Fruit fly (Drosophila melanogaster) whole organism, embryonic: Measurements from ENCODE around the gene CG2059.

Experiments
- Ada2b ChIP-seq: fragments of 200-800 bp; sonication (Bioruptor generic); IDR thresholded peaks from 2 replicates; pipeline ENCODE4 v1.3.6; 2022; ENCODE audit warnings: missing biosample characterization, missing genetic modification characterization
- Asciz ChIP-seq: fragments of 200-800 bp; sonication (Bioruptor generic); optimal IDR thresholded peaks from 2 replicates; lab custom pipeline; 2017; ENCODE audit warnings: missing biosample characterization, mild to moderate bottlenecking, missing genetic modification characterization, missing genetic modification reagents
- CG10543 ChIP-seq: fragments of 200-800 bp; sonication (Bioruptor generic); optimal IDR thresholded peaks from 3 replicates; lab custom pipeline; 2017; ENCODE audit warnings: missing biosample characterization, mild to moderate bottlenecking, missing genetic modification characterization, moderate library complexity
- CG15514 ChIP-seq: fragments of 200-800 bp; sonication (Bioruptor generic); optimal IDR thresholded peaks from 3 replicates; lab custom pipeline; 2017; ENCODE audit warnings: missing biosample characterization, missing genetic modification characterization, mild to moderate bottlenecking, moderate library complexity, missing genetic modification reagents
- CG2889 ChIP-seq: fragments of 200-800 bp; sonication (Bioruptor generic); IDR thresholded peaks from 3 replicates; pipeline ENCODE4 v1.3.6; 2022; ENCODE audit warnings: missing biosample characterization, missing genetic modification characterization
- CG31224 ChIP-seq: fragments of 200-800 bp; sonication (Bioruptor generic); IDR thresholded peaks from 2 replicates; pipeline ENCODE4 v1.3.6; 2022; ENCODE audit warnings: missing biosample characterization, missing genetic modification characterization
- CG3163 ChIP-seq: fragments of 200-800 bp; sonication (Bioruptor generic); optimal IDR thresholded peaks from 3 replicates; lab custom pipeline; 2016; ENCODE audit warnings: missing biosample characterization, missing genetic modification characterization
- CG3407 ChIP-seq: fragments of 200-800 bp; sonication (Bioruptor generic); optimal IDR thresholded peaks from 2 replicates; lab custom pipeline; 2018; ENCODE audit warnings: missing biosample characterization, mild to moderate bottlenecking, missing genetic modification characterization
- CG4854 ChIP-seq: fragments of 200-800 bp; sonication (Bioruptor generic); optimal IDR thresholded peaks from 2 replicates; lab custom pipeline; 2016; ENCODE audit warnings: missing biosample characterization, missing genetic modification characterization, inconsistent platforms
- CG5953 ChIP-seq: fragments of 200-800 bp; sonication (Bioruptor generic); IDR thresholded peaks from 2 replicates; pipeline ENCODE4 v1.3.6; 2022; ENCODE audit warnings: missing biosample characterization, missing genetic modification characterization
- CG6654 ChIP-seq: fragments of 200-800 bp; sonication (Bioruptor generic); optimal IDR thresholded peaks from 2 replicates; lab custom pipeline; 2017; ENCODE audit warnings: missing biosample characterization, mild to moderate bottlenecking, missing genetic modification characterization
- CG6813 ChIP-seq: fragments of 200-800 bp; sonication (Bioruptor generic); optimal IDR thresholded peaks from 2 replicates; lab custom pipeline; 2017; ENCODE audit warnings: missing biosample characterization, missing genetic modification characterization, mild to moderate bottlenecking, moderate library complexity, missing genetic modification reagents
- CG7928 ChIP-seq: fragments of 200-800 bp; sonication (Bioruptor generic); optimal IDR thresholded peaks from 2 replicates; lab custom pipeline; 2017; ENCODE audit warnings: missing biosample characterization, mild to moderate bottlenecking, missing genetic modification characterization
- CG8478 ChIP-seq: fragments of >200 bp; optimal IDR thresholded peaks from 2 replicates; lab custom pipeline; 2018
- CG9932 ChIP-seq: fragments of 200-800 bp; sonication (Bioruptor generic); IDR thresholded peaks from 2 replicates; pipeline ENCODE4 v1.3.6; 2022; ENCODE audit warnings: missing biosample characterization, missing genetic modification characterization
- CTCF ChIP-seq: fragments of 200-800 bp; sonication (Bioruptor generic); optimal IDR thresholded peaks from 2 replicates; lab custom pipeline; 2017; ENCODE audit warnings: missing biosample characterization, mild to moderate bottlenecking, missing genetic modification characterization, moderate library complexity
- CkIIα-i1 ChIP-seq: fragments of 200-800 bp; sonication (Bioruptor generic); IDR thresholded peaks from 2 replicates; pipeline ENCODE4 v1.3.6; 2022; ENCODE audit warnings: missing biosample characterization, missing genetic modification characterization
- D19A ChIP-seq: fragments of 200-800 bp; optimal IDR thresholded peaks from 3 replicates; lab custom pipeline; 2019; ENCODE audit warnings: missing biosample characterization, mild to moderate bottlenecking, missing genetic modification characterization, moderate library complexity
- Dll ChIP-seq: fragments of 200-800 bp; sonication (Bioruptor generic); IDR thresholded peaks from 4 replicates; pipeline ENCODE4 v1.3.6; 2022; ENCODE audit warnings: missing biosample characterization, missing genetic modification characterization; ENCODE audit not compliant: partially characterized antibody
- Eip74EF ChIP-seq, 2 experiments: fragments of 200-800 bp in 1 of 2; fragments of >200 bp in 1 of 2; sonication (Bioruptor generic) in 1 of 2; optimal IDR thresholded peaks; 2 replicates each; lab custom pipeline; 2017 to 2019; ENCODE audit warnings: missing biosample characterization in 2 of 2, missing genetic modification characterization in 2 of 2, mild to moderate bottlenecking in 1 of 2, moderate library complexity in 1 of 2
- Gug ChIP-seq: fragments of 200-800 bp; sonication (Bioruptor generic); IDR thresholded peaks from 4 replicates; pipeline ENCODE4 v1.3.6; 2022; ENCODE audit warnings: missing biosample characterization, missing genetic modification characterization
- Jarid2 ChIP-seq: fragments of 200-800 bp; sonication (Bioruptor generic); optimal IDR thresholded peaks from 3 replicates; lab custom pipeline; 2017; ENCODE audit warnings: mild to moderate bottlenecking, missing biosample characterization, missing genetic modification reagents, missing genetic modification characterization
- Med ChIP-seq: fragments of 200-800 bp; sonication (Bioruptor generic); peaks from one replicate; lab custom pipeline; 2016; ENCODE audit warnings: missing biosample characterization, missing genetic modification characterization, mild to moderate bottlenecking, inconsistent platforms, moderate library complexity
- Optix ChIP-seq: fragments of 200-800 bp; sonication (Bioruptor generic); IDR thresholded peaks from 3 replicates; pipeline ENCODE4 v1.3.6; 2022; ENCODE audit warnings: missing biosample characterization, missing genetic modification characterization
- Ptx1 ChIP-seq: fragments of 200-800 bp; sonication (Bioruptor generic); IDR thresholded peaks from 2 replicates; pipeline ENCODE4 v1.3.6; 2022; ENCODE audit warnings: missing biosample characterization, missing genetic modification characterization
- Spps ChIP-seq: fragments of 200-800 bp; sonication (Bioruptor generic); optimal IDR thresholded peaks from 2 replicates; lab custom pipeline; 2018; ENCODE audit warnings: missing biosample characterization, mild to moderate bottlenecking, missing genetic modification characterization
- Trl ChIP-seq, 3 experiments: fragments of >200 bp in 2 of 3; fragments of 200-800 bp in 1 of 3; sonication (Bioruptor generic) in 1 of 3; optimal IDR thresholded peaks; 2 replicates in 1 of 3; 3 replicates in 2 of 3; lab custom pipeline; 2016 to 2017; ENCODE audit warnings: missing biosample characterization in 1 of 3, missing genetic modification characterization in 1 of 3
- bsh ChIP-seq, 2 experiments: fragments of 200-800 bp; sonication (Bioruptor generic); optimal IDR thresholded peaks; 2 replicates each; lab custom pipeline; 2017 to 2018; ENCODE audit warnings: mild to moderate bottlenecking in 2 of 2, missing biosample characterization in 2 of 2, missing genetic modification characterization in 2 of 2, moderate library complexity in 1 of 2
- cg ChIP-seq: fragments of 200-800 bp; sonication (Bioruptor generic); optimal IDR thresholded peaks from 3 replicates; lab custom pipeline; 2019; ENCODE audit warnings: missing biosample characterization, mild to moderate bottlenecking, missing genetic modification characterization, moderate library complexity
- chn ChIP-seq: fragments of 200-800 bp; sonication (Bioruptor generic); optimal IDR thresholded peaks from 2 replicates; lab custom pipeline; 2016; ENCODE audit warnings: missing biosample characterization, missing genetic modification characterization
- dan ChIP-seq: fragments of 200-800 bp; sonication (Bioruptor generic); IDR thresholded peaks from 2 replicates; pipeline ENCODE4 v1.3.6; 2022; ENCODE audit warnings: missing biosample characterization, missing genetic modification characterization
- dmrt11E ChIP-seq: fragments of 200-800 bp; sonication (Bioruptor generic); optimal IDR thresholded peaks from 3 replicates; lab custom pipeline; 2018; ENCODE audit warnings: missing biosample characterization, mild to moderate bottlenecking, missing genetic modification characterization, moderate library complexity
- ems ChIP-seq: fragments of 200-800 bp; sonication (Bioruptor generic); optimal IDR thresholded peaks from 3 replicates; lab custom pipeline; 2016; ENCODE audit warnings: missing biosample characterization, missing genetic modification characterization
- esg ChIP-seq: fragments of 200-800 bp; sonication (Bioruptor generic); conservative IDR thresholded peaks from 2 replicates; pipeline ENCODE4 v1.3.6; 2022; ENCODE audit warnings: missing biosample characterization, missing genetic modification characterization
- gcm2 ChIP-seq: fragments of 200-800 bp; sonication (Bioruptor generic); optimal IDR thresholded peaks from 2 replicates; lab custom pipeline; 2016; ENCODE audit warnings: missing biosample characterization, missing genetic modification characterization
- gem ChIP-seq: fragments of 200-800 bp; sonication (Bioruptor generic); optimal IDR thresholded peaks from 2 replicates; lab custom pipeline; 2019; ENCODE audit warnings: missing biosample characterization, mild to moderate bottlenecking, missing genetic modification characterization, moderate library complexity
- ham ChIP-seq: fragments of 200-800 bp; sonication (Bioruptor generic); IDR thresholded peaks from 2 replicates; pipeline ENCODE4 v1.3.6; 2022; ENCODE audit warnings: missing biosample characterization, missing genetic modification characterization
- kay ChIP-seq: fragments of 200-800 bp; sonication (Bioruptor generic); optimal IDR thresholded peaks from 2 replicates; lab custom pipeline; 2016; ENCODE audit warnings: missing biosample characterization, missing genetic modification characterization
- kni ChIP-seq: fragments of 200-800 bp; sonication (Bioruptor generic); optimal IDR thresholded peaks from 3 replicates; lab custom pipeline; 2017; ENCODE audit warnings: mild to moderate bottlenecking, missing biosample characterization, missing genetic modification reagents, missing genetic modification characterization
- odd ChIP-seq: fragments of 200-800 bp; sonication (Bioruptor generic); optimal IDR thresholded peaks from 2 replicates; lab custom pipeline; 2017; ENCODE audit warnings: missing biosample characterization, mild to moderate bottlenecking, missing genetic modification characterization
- pros ChIP-seq: fragments of 200-800 bp; sonication (Bioruptor generic); optimal IDR thresholded peaks from 3 replicates; lab custom pipeline; 2019; ENCODE audit warnings: missing biosample characterization, mild to moderate bottlenecking, missing genetic modification characterization, moderate library complexity
- psq ChIP-seq: fragments of 200-800 bp; sonication (Bioruptor generic); optimal IDR thresholded peaks from 2 replicates; lab custom pipeline; 2017; ENCODE audit warnings: missing biosample characterization, missing genetic modification characterization
- row ChIP-seq: fragments of 200-800 bp; sonication (Bioruptor generic); IDR thresholded peaks from 3 replicates; pipeline ENCODE4 v1.3.6; 2022; ENCODE audit warnings: missing biosample characterization, missing genetic modification characterization
- run ChIP-seq: fragments of 200-800 bp; sonication (Bioruptor generic); optimal IDR thresholded peaks from 3 replicates; lab custom pipeline; 2018; ENCODE audit warnings: missing biosample characterization, mild to moderate bottlenecking, missing genetic modification characterization
- sc ChIP-seq, 3 experiments: fragments of >200 bp in 2 of 3; fragments of 200-800 bp in 1 of 3; sonication (Bioruptor generic) in 1 of 3; optimal IDR thresholded peaks; 2 replicates in 2 of 3; 3 replicates in 1 of 3; lab custom pipeline; 2017; ENCODE audit warnings: mild to moderate bottlenecking in 1 of 3, missing biosample characterization in 1 of 3, missing genetic modification characterization in 1 of 3, missing genetic modification reagents in 1 of 3
- sd ChIP-seq: fragments of 200-800 bp; sonication (Bioruptor generic); optimal IDR thresholded peaks from 3 replicates; lab custom pipeline; 2018; ENCODE audit warnings: missing biosample characterization, mild to moderate bottlenecking, missing genetic modification characterization, moderate library complexity
- sens ChIP-seq: fragments of 200-800 bp; sonication (Bioruptor generic); peaks from one replicate; lab custom pipeline; 2016; ENCODE audit warnings: missing biosample characterization, missing genetic modification characterization
- so ChIP-seq: fragments of 200-800 bp; sonication (Bioruptor generic); IDR thresholded peaks from 3 replicates; pipeline ENCODE4 v1.3.6; 2022; ENCODE audit warnings: missing biosample characterization, missing genetic modification characterization
- trem ChIP-seq: fragments of 200-800 bp; optimal IDR thresholded peaks from 3 replicates; lab custom pipeline; 2019; ENCODE audit warnings: missing biosample characterization, mild to moderate bottlenecking, missing genetic modification characterization, moderate library complexity
- zfh1 ChIP-seq: fragments of 200-800 bp; sonication (Bioruptor generic); IDR thresholded peaks from 3 replicates; pipeline ENCODE4 v1.3.6; 2022; ENCODE audit warnings: missing biosample characterization, missing genetic modification characterization

CG2059 gene

DNA sequence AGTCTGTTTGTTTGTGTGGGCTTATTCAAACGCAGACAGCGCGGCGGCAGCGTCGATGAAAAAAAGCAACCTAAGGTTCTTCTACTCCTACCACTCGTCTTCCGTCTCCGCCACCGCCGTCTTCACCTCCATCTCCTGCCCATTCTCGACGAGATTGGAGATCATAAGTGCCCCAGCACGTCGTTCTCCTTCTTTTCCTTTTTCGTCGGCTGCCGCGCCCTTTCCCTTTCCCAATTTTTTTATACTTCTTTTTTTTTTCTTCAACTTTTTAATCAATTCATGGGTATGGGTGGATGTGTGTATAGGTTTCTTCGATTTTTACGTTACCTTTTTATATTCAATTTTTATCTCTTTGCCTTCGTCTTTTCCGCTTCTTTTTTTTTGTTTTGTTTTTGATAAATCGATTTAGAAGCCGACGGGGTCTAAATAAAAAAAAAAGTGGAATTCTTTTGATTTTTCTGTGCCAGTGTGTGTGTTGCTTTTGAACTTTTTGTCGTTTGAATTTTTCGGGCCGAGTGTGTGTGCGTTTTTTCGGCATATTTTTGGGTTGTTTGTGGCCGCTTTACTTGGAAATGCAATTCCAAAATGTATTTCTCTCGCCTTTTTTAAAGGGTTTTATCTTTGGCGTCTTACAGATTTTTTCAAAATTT is 18.8 kb downstream of the CG2059 start (continued):
- TF ChIP-seq chn (GFP tag; lab: Kevin White, UChicago) (no peak), CG3407 (no peak), kay (GFP tag; lab: Kevin White, UChicago) (no peak), CG9932 (GFP tag; lab: Robert Waterston, UW) (no peak), Jarid2 (no peak), cg (GFP tag; lab: Kevin White, UChicago) (peak; percentile 51), Spps (tag; lab: Kevin White, UChicago) (no peak), CG3163 (no peak), Asciz (GFP tag; lab: Kevin White, UChicago) (no peak), CTCF (GFP tag; lab: Kevin White, UChicago) (no peak), kni (peak; percentile 87), esg (GFP tag; lab: Robert Waterston, UW) (no peak), CG7928 (GFP tag; lab: Kevin White, UChicago) (no peak), CkIIα-i1 (GFP tag; lab: Robert Waterston, UW) (no peak), so (GFP tag; lab: Robert Waterston, UW) (no peak), Optix (GFP tag; lab: Robert Waterston, UW) (no peak), run (tag; lab: Kevin White, UChicago) (no peak), psq (no peak), pros (GFP tag; lab: Kevin White, UChicago) (peak; percentile 96), gcm2 (GFP tag; lab: Kevin White, UChicago) (no peak), CG6654 (GFP tag; lab: Kevin White, UChicago) (no peak), CG31224 (no peak), Med (GFP tag; lab: Kevin White, UChicago) (peak; percentile 66), ems (no peak), gem (tag; lab: Kevin White, UChicago) (peak; percentile 38), zfh1 (GFP tag; lab: Robert Waterston, UW) (no peak), Ptx1 (GFP tag; lab: Robert Waterston, UW) (no peak), Trl (optimal IDR thresholded peaks at IDR 0.05; lab: Kevin White, UChicago) (no peak), Trl (GFP tag; optimal IDR thresholded peaks at IDR 0.05; lab: Kevin White, UChicago) (no peak), CG6813 (no peak), Gug (GFP tag; lab: Robert Waterston, UW) (no peak), CG10543 (GFP tag; lab: Kevin White, UChicago) (peak; percentile 27), trem (no peak), CG4854 (no peak), CG15514 (no peak), dan (GFP tag; lab: Robert Waterston, UW) (no peak), Dll (GFP tag; lab: Robert Waterston, UW) (no peak), Ada2b (GFP tag; lab: Robert Waterston, UW) (no peak), CG2889 (GFP tag; lab: Robert Waterston, UW) (no peak), row (GFP tag; lab: Robert Waterston, UW) (0 out of 3 replicates have a peak, but pooled peaks have one; percentile 8), CG5953 (no peak), odd (no peak), sd (tag; lab: Kevin White, UChicago) (peak; percentile 72), dmrt11E (tag; lab: Kevin White, UChicago) (peak; percentile 19), sens (peak; percentile 53), Eip74EF (GFP tag; optimal IDR thresholded peaks at IDR 0.05; lab: Kevin White, UChicago) (no peak), bsh (GFP tag; optimal IDR thresholded peaks at IDR 0.05; lab: Kevin White, UChicago) (peak in 1 of 2 experiments; percentile 58), CG8478 (no peak), D19A (tag; lab: Kevin White, UChicago) (no peak), ham (GFP tag; lab: Robert Waterston, UW) (no peak), sc (optimal IDR thresholded peaks at IDR 0.05; lab: Kevin White, UChicago) (no peak), sc (GFP tag; optimal IDR thresholded peaks at IDR 0.05; lab: Kevin White, UChicago) (no peak)
